Fruit fly (Drosophila melanogaster) whole organism, embryonic: ENCODE measurements around the gene SclB.

Source experiments
- Aef1 ChIP-seq: fragments of 200-800 bp; sonication (Bioruptor generic); IDR thresholded peaks from 3 replicates; pipeline ENCODE4 v1.3.6; 2022; ENCODE audit warnings: missing biosample characterization, missing genetic modification characterization
- B-H2 ChIP-seq: fragments of 200-800 bp; sonication (Bioruptor generic); optimal IDR thresholded peaks from 2 replicates; lab custom pipeline; 2018; ENCODE audit warnings: missing biosample characterization, mild to moderate bottlenecking, missing genetic modification characterization
- Bdp1 ChIP-seq: fragments of 200-800 bp; sonication (Bioruptor generic); optimal IDR thresholded peaks from 3 replicates; lab custom pipeline; 2016; ENCODE audit warnings: missing biosample characterization, missing genetic modification characterization
- BtbVII ChIP-seq: fragments of 200-800 bp; sonication (Bioruptor generic); optimal IDR thresholded peaks from 3 replicates; lab custom pipeline; 2017; ENCODE audit warnings: missing biosample characterization, mild to moderate bottlenecking, missing genetic modification characterization
- CG10565 ChIP-seq: fragments of 200-800 bp; sonication (Bioruptor generic); optimal IDR thresholded peaks from 3 replicates; lab custom pipeline; 2016; ENCODE audit warnings: missing biosample characterization, mild to moderate bottlenecking, missing genetic modification characterization
- CG11560 ChIP-seq: fragments of 200-800 bp; sonication (Bioruptor generic); IDR thresholded peaks from 3 replicates; pipeline ENCODE4 v1.3.6; 2022; ENCODE audit warnings: missing biosample characterization, missing genetic modification characterization
- CG12155 ChIP-seq: fragments of 200-800 bp; sonication (Bioruptor generic); optimal IDR thresholded peaks from 3 replicates; lab custom pipeline; 2016; ENCODE audit warnings: missing biosample characterization, missing genetic modification characterization
- CG12942 ChIP-seq: fragments of 200-800 bp; sonication (Bioruptor generic); optimal IDR thresholded peaks from 3 replicates; lab custom pipeline; 2016; ENCODE audit warnings: missing biosample characterization, missing genetic modification characterization
- CG13424 ChIP-seq: fragments of 200-800 bp; sonication (Bioruptor generic); optimal IDR thresholded peaks from 2 replicates; lab custom pipeline; 2019; ENCODE audit warnings: missing biosample characterization, mild to moderate bottlenecking, missing genetic modification characterization, moderate library complexity
- CG14014 ChIP-seq: fragments of 200-800 bp; sonication (Bioruptor generic); IDR thresholded peaks from 2 replicates; pipeline ENCODE4 v1.3.6; 2022; ENCODE audit warnings: missing biosample characterization, missing genetic modification characterization
- CG17328 ChIP-seq: fragments of 200-800 bp; sonication (Bioruptor generic); IDR thresholded peaks from 2 replicates; pipeline ENCODE4 v1.3.6; 2022; ENCODE audit warnings: missing biosample characterization, missing genetic modification characterization
- CG17829 ChIP-seq: fragments of 200-800 bp; optimal IDR thresholded peaks from 2 replicates; lab custom pipeline; 2019; ENCODE audit warnings: missing biosample characterization, mild to moderate bottlenecking, missing genetic modification characterization, moderate library complexity
- CG1832 ChIP-seq: fragments of 200-800 bp; sonication (Bioruptor generic); optimal IDR thresholded peaks from 2 replicates; lab custom pipeline; 2017; ENCODE audit warnings: missing biosample characterization, mild to moderate bottlenecking, missing genetic modification characterization, inconsistent platforms
- CG2712 ChIP-seq: fragments of 200-800 bp; optimal IDR thresholded peaks from 3 replicates; lab custom pipeline; 2019; ENCODE audit warnings: missing biosample characterization, mild to moderate bottlenecking, missing genetic modification characterization, moderate library complexity
- CG3407 ChIP-seq: fragments of 200-800 bp; sonication (Bioruptor generic); optimal IDR thresholded peaks from 2 replicates; lab custom pipeline; 2018; ENCODE audit warnings: missing biosample characterization, mild to moderate bottlenecking, missing genetic modification characterization
- CG34422 ChIP-seq: fragments of 200-800 bp; sonication (Bioruptor generic); IDR thresholded peaks from 3 replicates; pipeline ENCODE4 v1.3.6; 2022; ENCODE audit warnings: missing biosample characterization, missing genetic modification characterization
- CG4360 ChIP-seq: fragments of 200-800 bp; sonication (Bioruptor generic); IDR thresholded peaks from 2 replicates; pipeline ENCODE4 v1.3.6; 2022; ENCODE audit warnings: missing biosample characterization, missing genetic modification characterization
- CG4617 ChIP-seq: fragments of 200-800 bp; sonication (Bioruptor generic); optimal IDR thresholded peaks from 3 replicates; lab custom pipeline; 2016; ENCODE audit warnings: missing biosample characterization, missing genetic modification characterization, borderline replicate concordance
- CG5245 ChIP-seq: fragments of 200-800 bp; sonication (Bioruptor generic); optimal IDR thresholded peaks from 3 replicates; lab custom pipeline; 2016; ENCODE audit warnings: missing biosample characterization, missing genetic modification characterization
- CG6175 ChIP-seq: fragments of 200-800 bp; sonication (Bioruptor generic); IDR thresholded peaks from 3 replicates; pipeline ENCODE4 v1.3.6; 2022; ENCODE audit warnings: missing biosample characterization, missing genetic modification characterization
- CG6272 ChIP-seq: fragments of 200-800 bp; sonication (Bioruptor generic); IDR thresholded peaks from 2 replicates; pipeline ENCODE4 v1.3.6; 2022; ENCODE audit warnings: missing biosample characterization, missing genetic modification characterization
- Dbx ChIP-seq: fragments of 200-800 bp; sonication (Bioruptor generic); IDR thresholded peaks from 3 replicates; pipeline ENCODE4 v1.3.6; 2022; ENCODE audit warnings: missing biosample characterization, missing genetic modification characterization
- Dek ChIP-seq: fragments of 200-800 bp; sonication (Bioruptor generic); optimal IDR thresholded peaks from 3 replicates; lab custom pipeline; 2019; ENCODE audit warnings: missing biosample characterization, mild to moderate bottlenecking, missing genetic modification characterization, moderate library complexity
- Ets65A ChIP-seq: fragments of 200-800 bp; sonication (Bioruptor generic); peaks from one replicate; lab custom pipeline; 2016; ENCODE audit warnings: missing biosample characterization, missing genetic modification characterization
- Gug ChIP-seq: fragments of 200-800 bp; sonication (Bioruptor generic); IDR thresholded peaks from 4 replicates; pipeline ENCODE4 v1.3.6; 2022; ENCODE audit warnings: missing biosample characterization, missing genetic modification characterization
- Lhr ChIP-seq: fragments of 200-800 bp; sonication (Bioruptor generic); optimal IDR thresholded peaks from 3 replicates; lab custom pipeline; 2017; ENCODE audit warnings: mild to moderate bottlenecking, missing biosample characterization, missing genetic modification reagents, missing genetic modification characterization
- Mes4 ChIP-seq: fragments of 200-800 bp; sonication (Bioruptor generic); optimal IDR thresholded peaks from 2 replicates; lab custom pipeline; 2016; ENCODE audit warnings: missing biosample characterization, missing genetic modification characterization
- ash1 ChIP-seq: fragments of 200-800 bp; sonication (Bioruptor generic); optimal IDR thresholded peaks from 2 replicates; lab custom pipeline; 2018; ENCODE audit warnings: missing biosample characterization, mild to moderate bottlenecking, missing genetic modification characterization
- bcd ChIP-seq: fragments of 200-800 bp; sonication (Bioruptor generic); optimal IDR thresholded peaks from 2 replicates; lab custom pipeline; 2017; ENCODE audit warnings: missing biosample characterization, mild to moderate bottlenecking, missing genetic modification characterization
- bowl ChIP-seq: fragments of 200-800 bp; sonication (Bioruptor generic); IDR thresholded peaks from 2 replicates; pipeline ENCODE4 v1.3.6; 2022; ENCODE audit warnings: missing biosample characterization, missing genetic modification characterization
- chif ChIP-seq, 2 experiments: fragments of 200-800 bp; sonication (Bioruptor generic); optimal IDR thresholded peaks; 3 replicates each; lab custom pipeline; 2016; ENCODE audit warnings: missing biosample characterization in 2 of 2, missing genetic modification characterization in 2 of 2
- chinmo ChIP-seq: fragments of 200-800 bp; sonication (Bioruptor generic); IDR thresholded peaks from 4 replicates; pipeline ENCODE4 v1.3.6; 2022; ENCODE audit warnings: missing biosample characterization, missing genetic modification characterization; ENCODE audit not compliant: partially characterized antibody
- crol ChIP-seq: fragments of 200-800 bp; sonication (Bioruptor generic); IDR thresholded peaks from 2 replicates; pipeline ENCODE4 v1.3.6; 2022; ENCODE audit warnings: missing biosample characterization, missing genetic modification characterization
- crp ChIP-seq, 2 experiments: fragments of 200-800 bp; sonication (Bioruptor generic); optimal IDR thresholded peaks; 2 replicates in 1 of 2; 3 replicates in 1 of 2; lab custom pipeline; 2017; ENCODE audit warnings: missing biosample characterization in 2 of 2, missing genetic modification characterization in 2 of 2, mild to moderate bottlenecking in 1 of 2, moderate library complexity in 1 of 2
- danr ChIP-seq: fragments of 200-800 bp; sonication (Bioruptor generic); IDR thresholded peaks from 2 replicates; pipeline ENCODE4 v1.3.6; 2022; ENCODE audit warnings: missing biosample characterization, missing genetic modification characterization
- exex ChIP-seq: fragments of 200-800 bp; sonication (Bioruptor generic); optimal IDR thresholded peaks from 4 replicates; lab custom pipeline; 2018; ENCODE audit warnings: missing biosample characterization, mild to moderate bottlenecking, missing genetic modification characterization, moderate library complexity
- gt ChIP-seq: fragments of 200-800 bp; sonication (Bioruptor generic); IDR thresholded peaks from 2 replicates; pipeline ENCODE4 v1.3.6; 2022; ENCODE audit warnings: missing biosample characterization, missing genetic modification characterization
- h ChIP-seq: fragments of >200 bp; optimal IDR thresholded peaks from 2 replicates; lab custom pipeline; 2017
- hkb ChIP-seq, 2 experiments: fragments of 200-800 bp in 1 of 2; fragments of >200 bp in 1 of 2; sonication (Bioruptor generic) in 1 of 2; IDR thresholded peaks in 1 of 2; optimal IDR thresholded peaks in 1 of 2; 2 replicates each; pipeline versions ENCODE4 v1.3.6 to Lab custom; 2017 to 2022; ENCODE audit warnings: missing biosample characterization in 1 of 2, missing genetic modification characterization in 1 of 2
- kay ChIP-seq: fragments of 200-800 bp; sonication (Bioruptor generic); optimal IDR thresholded peaks from 2 replicates; lab custom pipeline; 2016; ENCODE audit warnings: missing biosample characterization, missing genetic modification characterization
- lilli ChIP-seq: fragments of 200-800 bp; sonication (Bioruptor generic); optimal IDR thresholded peaks from 3 replicates; lab custom pipeline; 2016; ENCODE audit warnings: missing biosample characterization, missing genetic modification characterization
- mam ChIP-seq: fragments of 200-800 bp; sonication (Bioruptor generic); optimal IDR thresholded peaks from 3 replicates; lab custom pipeline; 2016; ENCODE audit warnings: missing biosample characterization, missing genetic modification characterization
- nerfin-1 ChIP-seq: fragments of 200-800 bp; sonication (Bioruptor generic); optimal IDR thresholded peaks from 3 replicates; lab custom pipeline; 2019; ENCODE audit warnings: missing biosample characterization, mild to moderate bottlenecking, missing genetic modification characterization, moderate library complexity
- onecut ChIP-seq: fragments of 200-800 bp; sonication (Bioruptor generic); IDR thresholded peaks from 2 replicates; pipeline ENCODE4 v1.3.6; 2022; ENCODE audit warnings: missing biosample characterization, missing genetic modification characterization
- prd ChIP-seq, 3 experiments: fragments of >200 bp in 2 of 3; fragments of 200-800 bp in 1 of 3; sonication (Bioruptor generic) in 1 of 3; optimal IDR thresholded peaks in 2 of 3; IDR thresholded peaks in 1 of 3; 2 replicates in 2 of 3; 3 replicates in 1 of 3; pipeline versions ENCODE4 v1.3.6 to Lab custom; 2017 to 2022; ENCODE audit warnings: missing biosample characterization in 1 of 3, missing genetic modification characterization in 1 of 3
- ranshi ChIP-seq: fragments of 200-800 bp; sonication (Bioruptor generic); IDR thresholded peaks from 2 replicates; pipeline ENCODE4 v1.3.6; 2022; ENCODE audit warnings: missing biosample characterization, missing genetic modification characterization
- sc ChIP-seq, 3 experiments: fragments of >200 bp in 2 of 3; fragments of 200-800 bp in 1 of 3; sonication (Bioruptor generic) in 1 of 3; optimal IDR thresholded peaks; 2 replicates in 2 of 3; 3 replicates in 1 of 3; lab custom pipeline; 2017; ENCODE audit warnings: mild to moderate bottlenecking in 1 of 3, missing biosample characterization in 1 of 3, missing genetic modification characterization in 1 of 3, missing genetic modification reagents in 1 of 3
- seq ChIP-seq: fragments of 200-800 bp; sonication (Bioruptor generic); IDR thresholded peaks from 2 replicates; pipeline ENCODE4 v1.3.6; 2022; ENCODE audit warnings: missing biosample characterization, missing genetic modification characterization
- stwl ChIP-seq: fragments of 200-800 bp; sonication (Bioruptor generic); optimal IDR thresholded peaks from 3 replicates; lab custom pipeline; 2018; ENCODE audit warnings: missing biosample characterization, mild to moderate bottlenecking, missing genetic modification characterization, moderate library complexity

The SclB gene

DNA sequence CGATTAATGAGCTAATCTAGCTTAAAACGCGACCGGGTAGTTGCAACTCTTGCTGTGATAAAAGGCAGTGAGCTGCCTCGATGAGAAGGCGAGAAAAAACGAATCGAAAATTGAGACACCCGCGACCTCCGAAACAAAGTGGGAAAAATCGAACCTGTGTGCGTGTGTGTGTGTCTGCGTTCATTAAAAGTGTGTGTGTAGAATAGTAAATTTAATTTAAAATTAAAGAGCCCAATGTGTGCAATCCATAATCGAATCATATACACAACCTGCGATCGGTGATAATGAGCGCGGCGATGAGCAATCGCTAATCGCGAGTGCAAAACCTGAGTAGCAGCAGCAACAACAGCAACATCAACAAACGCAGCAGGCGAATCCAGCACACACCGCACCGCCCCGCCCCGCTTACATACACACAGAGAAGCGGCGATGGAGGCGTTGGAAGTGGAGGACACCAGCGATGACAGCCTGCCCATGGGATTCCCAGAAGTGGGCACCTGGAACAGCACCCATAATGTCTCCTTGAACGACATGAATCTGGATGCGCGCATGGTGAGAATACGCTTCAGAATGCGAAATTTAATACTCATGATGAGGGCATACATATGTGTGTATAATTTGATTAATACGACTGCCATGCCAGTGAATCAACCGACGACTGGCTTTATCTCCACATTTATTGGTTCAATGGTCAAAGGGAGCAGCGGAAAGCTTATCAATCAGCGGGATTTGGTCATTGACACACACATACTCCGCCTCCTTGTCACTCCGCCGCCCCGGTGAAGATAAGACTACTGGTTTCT is 51.0 kb downstream of the SclB start:
- no peak for TF ChIP-seq kay
- no peak for TF ChIP-seq CG4617
- no peak for TF ChIP-seq hkb (optimal IDR thresholded peaks at IDR 0.05; lab: Kevin White, UChicago)
- no peak for TF ChIP-seq hkb (GFP tag; IDR thresholded peaks at IDR 0.05; lab: Robert Waterston, UW)
- TF ChIP-seq CG1832 = no peak
- TF ChIP-seq CG2712 (tag; lab: Kevin White, UChicago) = no peak
- no peak for TF ChIP-seq BtbVII (GFP tag; lab: Kevin White, UChicago)
- peak in 1 of 2 experiments; percentile 59 for TF ChIP-seq crp (GFP tag; optimal IDR thresholded peaks at IDR 0.05; lab: Kevin White, UChicago)
- no peak for TF ChIP-seq Mes4 (GFP tag; lab: Kevin White, UChicago)
- no peak for TF ChIP-seq CG12942 (GFP tag; lab: Kevin White, UChicago)
- TF ChIP-seq Dek = no peak
- TF ChIP-seq ranshi (GFP tag; lab: Robert Waterston, UW) = no peak
- TF ChIP-seq CG12155 (GFP tag; lab: Kevin White, UChicago) = no peak
- TF ChIP-seq CG17328 = no peak
- TF ChIP-seq CG14014 (GFP tag; lab: Robert Waterston, UW) = 0 out of 2 replicates have a peak, but pooled peaks have one; percentile 8
- TF ChIP-seq exex (tag; lab: Kevin White, UChicago) = peak; percentile 45
- TF ChIP-seq CG10565 (GFP tag; lab: Kevin White, UChicago) = no peak
- TF ChIP-seq CG11560 (tag; lab: Robert Waterston, UW) = no peak
- no peak for TF ChIP-seq Gug (GFP tag; lab: Robert Waterston, UW)
- TF ChIP-seq CG34422 (GFP tag; lab: Robert Waterston, UW) = peak; percentile 48; the same call in 2 of the 3 replicates
- TF ChIP-seq Aef1 (GFP tag; lab: Robert Waterston, UW) = no peak
- TF ChIP-seq seq (GFP tag; lab: Robert Waterston, UW) = no peak
- no peak for TF ChIP-seq sc (optimal IDR thresholded peaks at IDR 0.05; lab: Kevin White, UChicago)
- TF ChIP-seq sc (GFP tag; optimal IDR thresholded peaks at IDR 0.05; lab: Kevin White, UChicago) = no peak
- no peak for TF ChIP-seq nerfin-1 (tag; lab: Kevin White, UChicago)
- TF ChIP-seq bowl (GFP tag; lab: Robert Waterston, UW) = 0 out of 2 replicates have a peak, but pooled peaks have one; percentile 30
- no peak for TF ChIP-seq CG6272 (GFP tag; lab: Robert Waterston, UW)
- peak; percentile 64; the same call in 1 of the 4 replicates for TF ChIP-seq chinmo
- peak; percentile 92 for TF ChIP-seq crol (GFP tag; lab: Robert Waterston, UW)
- TF ChIP-seq ash1 (GFP tag; lab: Kevin White, UChicago) = no peak
- no peak for TF ChIP-seq lilli (GFP tag; lab: Kevin White, UChicago)
- TF ChIP-seq danr = no peak
- no peak for TF ChIP-seq Lhr (GFP tag; lab: Kevin White, UChicago)
- TF ChIP-seq Ets65A (GFP tag; lab: Kevin White, UChicago) = no peak
- TF ChIP-seq CG6175 (GFP tag; lab: Robert Waterston, UW) = no peak
- TF ChIP-seq prd (optimal IDR thresholded peaks at IDR 0.05; lab: Kevin White, UChicago) = no peak
- 0 out of 3 replicates have a peak, but pooled peaks have one; percentile 18 for TF ChIP-seq prd (GFP tag; IDR thresholded peaks at IDR 0.05; lab: Robert Waterston, UW)
- TF ChIP-seq B-H2 (GFP tag; lab: Kevin White, UChicago) = no peak
- TF ChIP-seq bcd (GFP tag; lab: Kevin White, UChicago) = no peak
- no peak for TF ChIP-seq stwl
- TF ChIP-seq Bdp1 (GFP tag; lab: Kevin White, UChicago) = no peak
- peak; percentile 17; the same call in 1 of the 2 replicates for TF ChIP-seq CG4360
- TF ChIP-seq chif (GFP tag; optimal IDR thresholded peaks at IDR 0.05; lab: Kevin White, UChicago) = no peak
- TF ChIP-seq CG13424 = no peak
- TF ChIP-seq CG3407 (GFP tag; lab: Kevin White, UChicago) = no peak
- TF ChIP-seq gt (GFP tag; lab: Robert Waterston, UW) = no peak
- no peak for TF ChIP-seq h (lab: Kevin White, UChicago)
- TF ChIP-seq onecut = peak; percentile 95
- no peak for TF ChIP-seq Dbx (GFP tag; lab: Robert Waterston, UW)
- no peak for TF ChIP-seq CG5245 (GFP tag; lab: Kevin White, UChicago)
- TF ChIP-seq CG17829 (tag; lab: Kevin White, UChicago) = no peak
- TF ChIP-seq mam = no peak
